Fruit fly (Drosophila melanogaster) whole organism, prepupa: Measurements from ENCODE around the gene CG15498.
A peak's percentile ranks its signal among the peaks of the same experiment; 100 is the strongest.

Experiments used
- CG15336 ChIP-seq: fragments of 200-800 bp; sonication (Bioruptor generic); IDR thresholded peaks from 2 replicates; pipeline ENCODE4 v1.3.6; 2022; ENCODE audit warnings: missing biosample characterization, missing genetic modification characterization
- CG1621 ChIP-seq: fragments of 200-800 bp; sonication (Bioruptor generic); optimal IDR thresholded peaks from 3 replicates; lab custom pipeline; 2018; ENCODE audit warnings: missing biosample characterization, mild to moderate bottlenecking, missing genetic modification characterization
- CG16779 ChIP-seq: fragments of 200-800 bp; sonication (Bioruptor generic); optimal IDR thresholded peaks from 3 replicates; lab custom pipeline; 2017; ENCODE audit warnings: missing biosample characterization, mild to moderate bottlenecking, missing genetic modification characterization
- CG31627 ChIP-seq: fragments of 200-800 bp; sonication (Bioruptor generic); optimal IDR thresholded peaks from 3 replicates; lab custom pipeline; 2016; ENCODE audit warnings: missing biosample characterization, missing genetic modification characterization
- CG3919 ChIP-seq: fragments of 200-800 bp; sonication (Bioruptor generic); optimal IDR thresholded peaks from 3 replicates; lab custom pipeline; 2016; ENCODE audit warnings: missing biosample characterization, missing genetic modification characterization
- CG4318 ChIP-seq: fragments of 200-800 bp; sonication (Bioruptor generic); optimal IDR thresholded peaks from 3 replicates; lab custom pipeline; 2017; ENCODE audit warnings: missing biosample characterization, mild to moderate bottlenecking, missing genetic modification characterization
- CG6792 ChIP-seq: fragments of 200-800 bp; sonication (Bioruptor generic); optimal IDR thresholded peaks from 3 replicates; lab custom pipeline; 2016; ENCODE audit warnings: missing biosample characterization, missing genetic modification characterization
- CG6808 ChIP-seq: fragments of 200-800 bp; sonication (Bioruptor generic); optimal IDR thresholded peaks from 3 replicates; lab custom pipeline; 2017; ENCODE audit warnings: missing biosample characterization, missing genetic modification characterization, mild to moderate bottlenecking, moderate library complexity, missing genetic modification reagents
- CG8319 ChIP-seq: fragments of 200-800 bp; sonication (Bioruptor generic); optimal IDR thresholded peaks from 3 replicates; lab custom pipeline; 2016; ENCODE audit warnings: missing biosample characterization, missing genetic modification characterization
- CG8632 ChIP-seq: fragments of 200-800 bp; sonication (Bioruptor generic); optimal IDR thresholded peaks from 3 replicates; lab custom pipeline; 2016; ENCODE audit warnings: missing biosample characterization, missing genetic modification characterization
- CG9139 ChIP-seq: fragments of 200-800 bp; sonication (Bioruptor generic); optimal IDR thresholded peaks from 3 replicates; lab custom pipeline; 2017; ENCODE audit warnings: missing biosample characterization, mild to moderate bottlenecking, missing genetic modification characterization
- Eip75B ChIP-seq: fragments of 200-800 bp; sonication (Bioruptor generic); optimal IDR thresholded peaks from 3 replicates; lab custom pipeline; 2016; ENCODE audit warnings: missing biosample characterization, missing genetic modification characterization
- Eip78C ChIP-seq: fragments of 200-800 bp; sonication (Bioruptor generic); peaks from one replicate; lab custom pipeline; 2016; ENCODE audit warnings: missing biosample characterization, missing genetic modification characterization
- Eip93F ChIP-seq: fragments of 200-800 bp; sonication (Bioruptor generic); optimal IDR thresholded peaks from 2 replicates; lab custom pipeline; 2016; ENCODE audit warnings: missing biosample characterization, mild to moderate bottlenecking, missing genetic modification characterization
- Gug ChIP-seq: fragments of 200-800 bp; sonication (Bioruptor generic); IDR thresholded peaks from 2 replicates; pipeline ENCODE4 v1.3.6; 2022; ENCODE audit warnings: missing biosample characterization, missing genetic modification characterization
- Hr38 ChIP-seq: sonication (Bioruptor generic); optimal IDR thresholded peaks from 2 replicates; lab custom pipeline; 2016; ENCODE audit warnings: missing biosample characterization, missing genetic modification characterization
- Hr39 ChIP-seq: fragments of 200-800 bp; sonication (Bioruptor generic); optimal IDR thresholded peaks from 2 replicates; lab custom pipeline; 2016; ENCODE audit warnings: missing biosample characterization, missing genetic modification characterization
- Lpt ChIP-seq: fragments of 200-800 bp; sonication (Bioruptor generic); optimal IDR thresholded peaks from 3 replicates; lab custom pipeline; 2016; ENCODE audit warnings: missing biosample characterization, missing genetic modification characterization
- Met ChIP-seq: fragments of 200-800 bp; sonication (Bioruptor generic); optimal IDR thresholded peaks from 3 replicates; lab custom pipeline; 2016; ENCODE audit warnings: missing biosample characterization, missing genetic modification characterization
- OdsH ChIP-seq: fragments of 200-800 bp; sonication (Bioruptor generic); optimal IDR thresholded peaks from 3 replicates; lab custom pipeline; 2016; ENCODE audit warnings: missing biosample characterization, missing genetic modification characterization
- Smox ChIP-seq: fragments of 200-800 bp; sonication (Bioruptor generic); optimal IDR thresholded peaks from 3 replicates; lab custom pipeline; 2016; ENCODE audit warnings: missing biosample characterization, missing genetic modification characterization
- Sox102F ChIP-seq: fragments of 200-800 bp; sonication (Bioruptor generic); optimal IDR thresholded peaks from 2 replicates; lab custom pipeline; 2016; ENCODE audit warnings: missing biosample characterization, mild to moderate bottlenecking, missing genetic modification characterization
- acj6 ChIP-seq: fragments of 200-800 bp; sonication (Bioruptor generic); optimal IDR thresholded peaks from 3 replicates; lab custom pipeline; 2016; ENCODE audit warnings: missing biosample characterization, missing genetic modification characterization
- cyc ChIP-seq: fragments of 200-800 bp; sonication (Bioruptor generic); optimal IDR thresholded peaks from 3 replicates; lab custom pipeline; 2016; ENCODE audit warnings: missing biosample characterization, missing genetic modification characterization
- dac ChIP-seq: fragments of 200-800 bp; sonication (Bioruptor generic); optimal IDR thresholded peaks from 2 replicates; lab custom pipeline; 2017; ENCODE audit warnings: missing biosample characterization, mild to moderate bottlenecking, missing genetic modification characterization
- eg ChIP-seq: fragments of 200-800 bp; sonication (Bioruptor generic); IDR thresholded peaks from 3 replicates; pipeline ENCODE4 v1.3.6; 2022; ENCODE audit warnings: missing biosample characterization, missing genetic modification characterization
- esn ChIP-seq: fragments of 200-800 bp; sonication (Bioruptor generic); optimal IDR thresholded peaks from 2 replicates; lab custom pipeline; 2016; ENCODE audit warnings: missing biosample characterization, mild to moderate bottlenecking, missing genetic modification characterization, moderate library complexity
- fd85E ChIP-seq: fragments of 200-800 bp; sonication (Bioruptor generic); optimal IDR thresholded peaks from 3 replicates; lab custom pipeline; 2016; ENCODE audit warnings: missing biosample characterization, missing genetic modification characterization
- fkh ChIP-seq: fragments of 200-800 bp; sonication (Bioruptor generic); optimal IDR thresholded peaks from 3 replicates; lab custom pipeline; 2017; ENCODE audit warnings: missing biosample characterization, mild to moderate bottlenecking, missing genetic modification characterization, moderate library complexity
- lz ChIP-seq: fragments of 200-800 bp; sonication (Bioruptor generic); optimal IDR thresholded peaks from 3 replicates; lab custom pipeline; 2016; ENCODE audit warnings: missing biosample characterization, missing genetic modification characterization
- net ChIP-seq: fragments of 200-800 bp; sonication (Bioruptor generic); optimal IDR thresholded peaks from 3 replicates; lab custom pipeline; 2016; ENCODE audit warnings: missing biosample characterization, missing genetic modification characterization
- pdm3 ChIP-seq: fragments of 200-800 bp; sonication (Bioruptor generic); optimal IDR thresholded peaks from 3 replicates; lab custom pipeline; 2016; ENCODE audit warnings: missing biosample characterization, missing genetic modification characterization
- ss ChIP-seq, 2 experiments: fragments of 200-800 bp; sonication (Bioruptor generic); optimal IDR thresholded peaks; 2 replicates in 1 of 2; 3 replicates in 1 of 2; lab custom pipeline; 2017 to 2018; ENCODE audit warnings: mild to moderate bottlenecking in 2 of 2, missing biosample characterization in 2 of 2, missing genetic modification characterization in 2 of 2, moderate library complexity in 1 of 2
- topi ChIP-seq: fragments of 200-800 bp; sonication (Bioruptor generic); optimal IDR thresholded peaks from 3 replicates; lab custom pipeline; 2016; ENCODE audit warnings: missing biosample characterization, missing genetic modification characterization
- vri ChIP-seq: fragments of 200-800 bp; sonication (Bioruptor generic); optimal IDR thresholded peaks from 3 replicates; lab custom pipeline; 2016; ENCODE audit warnings: missing biosample characterization, mild to moderate bottlenecking, missing genetic modification characterization

The CG15498 gene

DNA sequence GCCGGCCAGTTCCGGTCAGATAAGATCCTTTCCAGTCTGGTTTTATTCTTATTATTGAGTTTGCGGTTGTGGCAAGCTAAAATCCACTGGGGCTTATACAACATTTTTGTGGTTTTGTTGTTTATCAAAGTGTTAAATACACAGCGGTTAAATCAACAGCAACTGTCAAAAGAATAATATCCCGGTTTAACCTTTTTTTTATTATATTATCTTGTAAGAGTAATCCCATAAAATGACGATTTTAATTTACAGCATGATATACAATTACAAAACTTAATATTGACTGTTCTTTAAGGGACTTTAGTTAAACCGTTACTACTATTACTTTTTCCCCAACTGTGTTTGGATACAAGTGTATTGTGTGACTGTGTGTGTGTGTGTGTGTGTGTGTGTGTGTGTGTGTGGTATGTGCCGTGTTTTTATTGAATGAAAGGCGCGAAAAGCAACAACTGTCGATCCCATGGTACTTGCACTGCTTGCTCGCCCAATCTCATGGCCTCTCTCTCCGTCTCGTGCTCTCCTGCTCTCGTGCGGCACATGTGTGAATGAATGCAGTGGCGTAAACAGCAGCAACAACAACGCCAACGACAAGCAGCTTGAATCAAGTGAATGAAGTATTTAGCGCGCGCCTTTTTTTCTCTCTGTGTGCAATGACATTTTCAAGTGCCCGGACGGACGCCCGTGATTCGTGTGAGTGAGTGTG lies 20.7 kb upstream of the CG15498 start (continued):
- TF ChIP-seq eg (GFP tag; lab: Robert Waterston, UW) (peak; percentile 41; the same call in 2 of the 3 replicates), lz (peak; percentile 43), OdsH (GFP tag; lab: Kevin White, UChicago) (peak; percentile 48), vri (no peak), CG8319 (GFP tag; lab: Kevin White, UChicago) (peak; percentile 17), fd85E (no peak), CG31627 (no peak), esn (GFP tag; lab: Kevin White, UChicago) (peak; percentile 35), Met (GFP tag; lab: Kevin White, UChicago) (no peak), ss (GFP tag; optimal IDR thresholded peaks at IDR 0.05; lab: Kevin White, UChicago) (peak; percentile 14 to 36), CG6792 (GFP tag; lab: Kevin White, UChicago) (peak; percentile 35), Sox102F (GFP tag; lab: Kevin White, UChicago) (no peak), Hr39 (GFP tag; lab: Kevin White, UChicago) (no peak), Gug (GFP tag; lab: Robert Waterston, UW) (no peak), cyc (GFP tag; lab: Kevin White, UChicago) (peak; percentile 8), fkh (GFP tag; lab: Kevin White, UChicago) (no peak), dac (GFP tag; lab: Kevin White, UChicago) (no peak), Eip75B (GFP tag; lab: Kevin White, UChicago) (no peak), CG1621 (tag; lab: Kevin White, UChicago) (peak; percentile 70), Hr38 (GFP tag; lab: Kevin White, UChicago) (no peak), CG9139 (GFP tag; lab: Kevin White, UChicago) (no peak), acj6 (GFP tag; lab: Kevin White, UChicago) (no peak), Eip93F (GFP tag; lab: Kevin White, UChicago) (no peak), Smox (peak; percentile 58), Eip78C (peak; percentile 80), CG6808 (GFP tag; lab: Kevin White, UChicago) (peak; percentile 30)

DNA sequence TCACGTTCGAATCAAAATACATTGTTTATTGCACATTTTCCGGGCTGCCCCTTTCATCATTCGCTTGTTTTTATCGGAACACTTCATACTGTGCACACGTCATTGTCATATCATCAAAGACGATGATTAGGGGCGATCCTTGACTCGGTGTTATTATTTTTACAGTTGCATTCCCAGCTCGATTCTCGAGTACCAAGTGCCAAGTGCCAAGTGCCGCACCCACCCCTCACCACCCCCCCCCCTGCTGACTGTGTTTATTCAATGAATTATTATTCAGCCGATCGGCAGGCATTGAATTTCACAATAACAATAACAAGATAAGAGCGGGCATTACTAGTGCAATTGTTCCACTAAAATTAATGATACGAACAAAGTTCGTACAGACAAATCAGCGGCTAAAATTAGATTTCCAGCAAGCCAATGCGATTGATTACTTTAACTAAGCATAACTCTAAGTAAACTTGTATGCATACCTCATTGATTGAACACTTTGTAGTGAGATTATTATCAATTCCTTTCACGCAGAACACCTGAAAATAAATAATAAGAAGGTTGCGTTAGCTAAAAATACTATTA lies 18.6 kb upstream of the CG15498 start:
- TF ChIP-seq Eip78C (peak; percentile 25), esn (GFP tag; lab: Kevin White, UChicago) (no peak), CG8632 (GFP tag; lab: Kevin White, UChicago) (no peak), CG16779 (tag; lab: Kevin White, UChicago) (peak; percentile 52), CG3919 (no peak), Hr39 (GFP tag; lab: Kevin White, UChicago) (no peak), CG4318 (GFP tag; lab: Kevin White, UChicago) (no peak), net (GFP tag; lab: Kevin White, UChicago) (no peak), fkh (GFP tag; lab: Kevin White, UChicago) (peak; percentile 13), vri (peak; percentile 11)

DNA sequence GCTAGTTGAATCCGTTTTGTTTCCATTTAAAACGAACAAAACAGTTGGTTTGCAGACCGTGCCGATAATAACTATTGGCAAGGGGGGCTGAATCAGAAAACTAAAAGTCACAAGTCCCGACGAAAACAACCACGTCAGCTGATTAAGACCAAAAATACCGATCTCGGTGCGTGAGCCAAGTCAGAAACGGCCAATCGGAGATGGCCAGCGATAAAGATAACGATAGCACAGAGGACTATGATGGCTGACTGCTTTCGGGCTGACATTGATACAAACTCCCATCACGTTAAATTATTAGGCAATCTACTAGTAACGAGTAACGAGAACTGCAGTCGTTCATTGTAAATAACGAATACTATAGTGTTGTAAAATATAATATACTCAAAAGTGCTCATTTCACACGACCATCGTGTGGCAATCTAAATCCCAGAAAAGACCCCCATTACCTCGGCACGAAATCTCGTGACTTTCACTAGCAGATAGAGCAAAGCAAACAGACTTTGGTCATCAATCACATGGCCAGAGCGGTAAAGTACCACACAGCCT lies 18.0 kb upstream of the CG15498 start:
- no peak for TF ChIP-seq cyc (GFP tag; lab: Kevin White, UChicago)
- TF ChIP-seq CG8319 (GFP tag; lab: Kevin White, UChicago) = no peak
- TF ChIP-seq topi (GFP tag; lab: Kevin White, UChicago) = no peak
- no peak for TF ChIP-seq pdm3
- no peak for TF ChIP-seq ss (GFP tag; optimal IDR thresholded peaks at IDR 0.05; lab: Kevin White, UChicago)
- TF ChIP-seq Lpt (GFP tag; lab: Kevin White, UChicago) = no peak
- no peak for TF ChIP-seq CG15336 (GFP tag; lab: Robert Waterston, UW)
